Fruit fly (Drosophila melanogaster) S2 (cell line): ENCODE measurements around the gene Gnf1.

ENCODE experiments used
- CG8478 ChIP-seq: fragments of >200 bp; optimal IDR thresholded peaks from 2 replicates; lab custom pipeline; 2018
- CTCF ChIP-seq, 2 experiments: fragments of >200 bp; optimal IDR thresholded peaks; 2 replicates each; lab custom pipeline; 2018

DNA sequence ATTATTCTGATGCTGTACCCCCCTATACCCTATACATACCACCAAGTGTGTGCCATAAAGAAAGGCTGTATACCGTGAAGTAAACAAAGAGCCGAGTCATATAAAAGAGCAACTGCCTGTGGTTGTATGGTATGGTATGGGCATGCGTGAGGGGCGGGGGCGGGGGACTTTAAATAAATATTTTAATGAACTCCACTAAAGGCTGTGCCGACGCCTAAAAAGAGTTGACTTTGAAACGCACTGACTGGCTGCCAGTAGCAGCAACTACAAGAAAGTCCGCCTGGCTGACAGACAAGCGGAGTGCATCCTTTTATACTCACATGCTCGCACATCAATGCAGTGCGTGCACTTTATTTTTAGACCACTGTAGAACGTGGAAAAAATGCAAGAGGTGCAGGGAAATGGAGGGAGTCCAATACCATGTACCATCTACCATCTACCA lies 8.0 kb downstream of the Gnf1 start:
- no peak for TF ChIP-seq CTCF (optimal IDR thresholded peaks at IDR 0.05; lab: Kevin White, UChicago)
- TF ChIP-seq CG8478 (lab: Kevin White, UChicago) = no peak
